Worm (Caenorhabditis elegans) whole organism, L4/young adult: ENCODE measurements around the gene srx-2.

Experiments used
- W03F9.2 ChIP-seq: fragments of 150-350 bp; optimal IDR thresholded peaks from 2 replicates; lab custom pipeline; 2014; ENCODE audit warnings: missing biosample characterization, missing genetic modification characterization
- dao-5 ChIP-seq: sonication (generic microtip); optimal IDR thresholded peaks from 2 replicates; lab custom pipeline; 2016; ENCODE audit warnings: missing genotype, missing genetic modification characterization, moderate library complexity, missing compliant biosample characterization
- him-1 ChIP-seq: sonication (generic microtip); optimal IDR thresholded peaks from 2 replicates; lab custom pipeline; 2016; ENCODE audit warnings: missing genotype, missing genetic modification reagents, missing genetic modification characterization, missing compliant biosample characterization

DNA sequence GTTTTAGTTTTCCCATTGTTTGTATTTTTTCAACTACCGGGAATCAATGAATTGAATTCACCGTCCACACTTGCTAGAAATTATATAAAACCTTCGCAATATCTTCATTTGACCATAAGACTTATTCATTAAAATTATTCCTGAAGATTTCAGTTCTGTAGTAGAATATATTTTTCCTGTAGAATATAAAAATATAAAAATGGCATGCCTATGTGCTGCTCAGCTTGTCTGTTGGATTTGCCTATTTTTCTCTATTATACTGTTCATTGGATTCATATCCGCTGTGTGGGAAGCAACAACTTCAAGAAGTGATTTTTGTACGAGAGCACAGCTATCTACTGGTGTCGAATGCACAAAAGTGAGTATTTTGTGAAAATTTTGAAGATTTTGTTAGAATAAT, 17.6 kb upstream of the srx-2 start, which contains the start of gene F59E11.6:
- TF ChIP-seq dao-5 (tag; lab: Kevin White, UChicago) (no peak), W03F9.2 (tag; lab: Kevin White, UChicago) (no peak), him-1 (tag; lab: Kevin White, UChicago) (no peak)
